Fruit fly (Drosophila melanogaster): ENCODE measurements around the gene Bin1.

Gene Bin1

DNA sequence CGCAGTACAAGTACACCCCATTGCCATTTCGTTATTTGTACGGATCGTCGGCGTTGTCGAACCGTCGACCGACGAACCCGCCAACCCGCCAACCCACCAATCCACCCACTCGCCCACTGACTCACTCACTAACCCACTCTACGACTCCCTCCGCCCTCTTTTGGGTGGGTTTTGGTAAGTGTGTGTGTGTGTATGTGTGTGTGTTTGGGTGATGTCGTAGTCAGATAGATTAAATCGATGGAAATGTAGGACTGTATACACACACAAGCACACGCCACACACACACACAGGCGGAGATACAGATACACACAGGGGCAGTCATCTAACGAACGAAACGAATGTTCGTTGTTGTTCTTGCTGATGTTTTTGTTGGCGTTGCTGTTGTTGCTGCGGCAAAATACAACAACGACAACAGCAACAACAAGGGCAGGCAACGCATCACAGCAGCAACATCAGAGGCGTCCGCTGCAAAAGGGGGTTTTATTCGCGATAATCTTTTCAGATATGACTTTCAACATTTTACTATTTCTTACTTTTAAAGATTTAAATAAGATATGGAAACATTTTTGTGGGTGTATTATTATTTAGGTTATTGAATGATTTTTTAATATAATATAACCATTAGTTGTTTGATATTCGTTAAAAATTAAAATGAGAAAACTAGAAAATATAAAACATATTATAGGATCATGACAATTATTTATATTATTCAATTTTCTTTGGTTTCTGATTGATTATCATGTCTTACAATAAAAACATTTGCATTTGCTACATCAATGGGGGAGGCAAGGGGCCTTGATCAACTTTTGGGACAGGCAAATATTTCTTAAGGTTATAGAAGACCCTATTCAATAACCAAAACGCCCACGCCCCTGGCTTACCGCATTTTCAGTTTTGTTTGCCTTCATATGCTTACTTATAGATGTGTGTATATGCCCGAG lies 32.3 kb upstream of the Bin1 start (continued):
- TF ChIP-seq CG7839 (tag; optimal IDR thresholded peaks at IDR 0.05): peak; percentile 95
- TF ChIP-seq tup (GFP tag; optimal IDR thresholded peaks at IDR 0.05): peak; percentile 22
- TF ChIP-seq CG12104 (GFP tag; optimal IDR thresholded peaks at IDR 0.05): peak; percentile 93
- TF ChIP-seq CG8281 (tag; optimal IDR thresholded peaks at IDR 0.05): peak; percentile 80
- TF ChIP-seq CG14965 (GFP tag; optimal IDR thresholded peaks at IDR 0.05; ENCODE audit: borderline replicate concordance): no peak
- peak; percentile 92 for TF ChIP-seq Sox102F (GFP tag; optimal IDR thresholded peaks at IDR 0.05)
- TF ChIP-seq CG8388 (GFP tag; optimal IDR thresholded peaks at IDR 0.05): peak; percentile 92
- TF ChIP-seq Poxn (GFP tag; IDR thresholded peaks at IDR 0.05): 0 out of 2 replicates have a peak, but pooled peaks have one; percentile 41
- TF ChIP-seq row (GFP tag; IDR thresholded peaks at IDR 0.05): peak; percentile 81
- no peak for TF ChIP-seq Sry-δ (GFP tag; optimal IDR thresholded peaks at IDR 0.05)
- TF ChIP-seq gem (tag; optimal IDR thresholded peaks at IDR 0.05): peak; percentile 97
- peak; percentile 63 for TF ChIP-seq sisA (GFP tag; IDR thresholded peaks at IDR 0.05)
- TF ChIP-seq NC2α (GFP tag; optimal IDR thresholded peaks at IDR 0.05): no peak
- TF ChIP-seq ro (GFP tag; IDR thresholded peaks at IDR 0.05): no peak; the same call in 1 of the 2 replicates
- peak; percentile 82 for TF ChIP-seq ATbp (GFP tag; optimal IDR thresholded peaks at IDR 0.05)
- peak; percentile 14 for TF ChIP-seq Hmx (GFP tag; optimal IDR thresholded peaks at IDR 0.05)
- TF ChIP-seq CG3726 (GFP tag; IDR thresholded peaks at IDR 0.05): peak; percentile 52; the same call in 2 of the 3 replicates
- TF ChIP-seq CG11398 (GFP tag; optimal IDR thresholded peaks at IDR 0.05): no peak
- TF ChIP-seq sim (GFP tag; IDR thresholded peaks at IDR 0.05): 0 out of 2 replicates have a peak, but pooled peaks have one; percentile 10
- peak; percentile 79 for TF ChIP-seq Chrac-16 (GFP tag; optimal IDR thresholded peaks at IDR 0.05)
- TF ChIP-seq kah (GFP tag; optimal IDR thresholded peaks at IDR 0.05): peak; percentile 69
- peak; percentile 59; the same call in 1 of the 2 replicates for TF ChIP-seq stc (GFP tag; IDR thresholded peaks at IDR 0.05)
- peak; percentile 61; the same call in 2 of the 3 replicates for TF ChIP-seq ci (GFP tag; IDR thresholded peaks at IDR 0.05)
- TF ChIP-seq dpn (GFP tag; optimal IDR thresholded peaks at IDR 0.05): peak; percentile 35 to 79
- TF ChIP-seq CG8290 (GFP tag; optimal IDR thresholded peaks at IDR 0.05): peak; percentile 44
- peak in 1 of 2 experiments; percentile 64 for TF ChIP-seq CG8290 (tag; optimal IDR thresholded peaks at IDR 0.05)
- no peak for TF ChIP-seq Dll (GFP tag; IDR thresholded peaks at IDR 0.05; ENCODE audit: partially characterized antibody)
- peak; percentile 81 for TF ChIP-seq Hand (GFP tag; optimal IDR thresholded peaks at IDR 0.05)
- no peak for TF ChIP-seq pita (GFP tag; optimal IDR thresholded peaks at IDR 0.05)
- peak; percentile 63 for TF ChIP-seq CG18476 (GFP tag; optimal IDR thresholded peaks at IDR 0.05)
- TF ChIP-seq CG12155 (GFP tag; optimal IDR thresholded peaks at IDR 0.05): peak; percentile 74
- peak; percentile 52 for TF ChIP-seq gcm2 (GFP tag; optimal IDR thresholded peaks at IDR 0.05)
- no peak for TF ChIP-seq CG3838 (GFP tag; optimal IDR thresholded peaks at IDR 0.05)
- peak; percentile 95 for TF ChIP-seq Hr3 (GFP tag; optimal IDR thresholded peaks at IDR 0.05)
- TF ChIP-seq yki (optimal IDR thresholded peaks at IDR 0.05): no peak
- no peak for TF ChIP-seq CG34224 (GFP tag; IDR thresholded peaks at IDR 0.05; ENCODE audit: partially characterized antibody)
- TF ChIP-seq wor (GFP tag; IDR thresholded peaks at IDR 0.05): peak; percentile 57; the same call in 1 of the 2 replicates
- peak; percentile 50 for TF ChIP-seq sd (tag; optimal IDR thresholded peaks at IDR 0.05)
- TF ChIP-seq Adf1 (GFP tag; IDR thresholded peaks at IDR 0.05): peak; percentile 60
- peak; percentile 71 for TF ChIP-seq psq (GFP tag; optimal IDR thresholded peaks at IDR 0.05)
- peak; percentile 16; the same call in 1 of the 2 replicates for TF ChIP-seq ham (GFP tag; IDR thresholded peaks at IDR 0.05)
- TF ChIP-seq CG32532 (GFP tag; IDR thresholded peaks at IDR 0.05): peak; percentile 44
- TF ChIP-seq Pdp1 (GFP tag; optimal IDR thresholded peaks at IDR 0.05): peak in 1 of 2 experiments; percentile 55
- no peak for TF ChIP-seq Camta (GFP tag; optimal IDR thresholded peaks at IDR 0.05)
- peak; percentile 94 for TF ChIP-seq tio (GFP tag; optimal IDR thresholded peaks at IDR 0.05)
- no peak for TF ChIP-seq her (GFP tag; optimal IDR thresholded peaks at IDR 0.05)
- TF ChIP-seq CG6854 (GFP tag; optimal IDR thresholded peaks at IDR 0.05): peak; percentile 91
- TF ChIP-seq CG3281 (GFP tag; optimal IDR thresholded peaks at IDR 0.05): peak; percentile 93
